Worm (Caenorhabditis elegans): Measurements from ENCODE around the gene syp-1.

- TF ChIP-seq fos-1 (tag; optimal IDR thresholded peaks at IDR 0.05) (no peak), snpc-4 (tag; optimal IDR thresholded peaks at IDR 0.05) (no peak), ama-1 (optimal IDR thresholded peaks at IDR 0.05) (no peak), nhr-76 (tag; optimal IDR thresholded peaks at IDR 0.05) (no peak), nhr-28 (tag; optimal IDR thresholded peaks at IDR 0.05) (no peak), elt-3 (tag; optimal IDR thresholded peaks at IDR 0.05) (no peak), nhr-25 (tag; optimal IDR thresholded peaks at IDR 0.05) (no peak), egl-27 (tag; optimal IDR thresholded peaks at IDR 0.05) (no peak), elt-1 (tag; optimal IDR thresholded peaks at IDR 0.05) (no peak), unc-62 (GFP tag; optimal IDR thresholded peaks at IDR 0.05) (no peak), nfya-1 (tag; optimal IDR thresholded peaks at IDR 0.05; ENCODE audit: insufficient read depth) (no peak)
These were observed 29.4 kb downstream of the syp-1 start, which contains the start of gene clec-234 for ce11 chrV:16433471-16433870.
